Fruit fly (Drosophila melanogaster) whole organism, embryonic: ENCODE results near the gene Pex5.

ENCODE experiments used
- Ada2b ChIP-seq: fragments of 200-800 bp; sonication (Bioruptor generic); IDR thresholded peaks from 2 replicates; pipeline ENCODE4 v1.3.6; 2022; ENCODE audit warnings: missing biosample characterization, missing genetic modification characterization
- Atf-2 ChIP-seq: fragments of 200-800 bp; sonication (Bioruptor generic); optimal IDR thresholded peaks from 2 replicates; lab custom pipeline; 2016; ENCODE audit warnings: missing biosample characterization, missing genetic modification characterization
- Blimp-1 ChIP-seq: fragments of 200-800 bp; sonication (Bioruptor generic); optimal IDR thresholded peaks from 3 replicates; lab custom pipeline; 2018; ENCODE audit warnings: missing biosample characterization, missing genetic modification characterization, mild to moderate bottlenecking, moderate library complexity, missing genetic modification reagents
- CG10209 ChIP-seq: fragments of 200-800 bp; sonication (Bioruptor generic); optimal IDR thresholded peaks from 3 replicates; lab custom pipeline; 2017; ENCODE audit warnings: missing biosample characterization, mild to moderate bottlenecking, missing genetic modification characterization, missing genetic modification reagents
- CG10267 ChIP-seq: fragments of 200-800 bp; sonication (Bioruptor generic); optimal IDR thresholded peaks from 2 replicates; lab custom pipeline; 2018; ENCODE audit warnings: missing biosample characterization, mild to moderate bottlenecking, missing genetic modification characterization, moderate library complexity
- CG10366 ChIP-seq: fragments of 200-800 bp; sonication (Bioruptor generic); IDR thresholded peaks from 2 replicates; pipeline ENCODE4 v1.3.6; 2022; ENCODE audit warnings: missing biosample characterization, missing genetic modification characterization
- CG10565 ChIP-seq: fragments of 200-800 bp; sonication (Bioruptor generic); optimal IDR thresholded peaks from 3 replicates; lab custom pipeline; 2016; ENCODE audit warnings: missing biosample characterization, mild to moderate bottlenecking, missing genetic modification characterization
- CG11723 ChIP-seq: fragments of 200-800 bp; sonication (Bioruptor generic); optimal IDR thresholded peaks from 2 replicates; lab custom pipeline; 2017; ENCODE audit warnings: missing biosample characterization, mild to moderate bottlenecking, missing genetic modification characterization
- CG13123 ChIP-seq: fragments of 200-800 bp; sonication (Bioruptor generic); optimal IDR thresholded peaks from 2 replicates; lab custom pipeline; 2016; ENCODE audit warnings: missing biosample characterization, missing genetic modification characterization
- CG13775 ChIP-seq: fragments of 200-800 bp; sonication (Bioruptor generic); optimal IDR thresholded peaks from 3 replicates; lab custom pipeline; 2017; ENCODE audit warnings: missing biosample characterization, mild to moderate bottlenecking, missing genetic modification characterization
- CG14860 ChIP-seq: fragments of 200-800 bp; sonication (Bioruptor generic); IDR thresholded peaks from 3 replicates; pipeline ENCODE4 v1.3.6; 2022; ENCODE audit warnings: missing biosample characterization, missing genetic modification characterization; ENCODE audit not compliant: partially characterized antibody
- CG15479 ChIP-seq: fragments of 200-800 bp; sonication (Bioruptor generic); optimal IDR thresholded peaks from 3 replicates; lab custom pipeline; 2019; ENCODE audit warnings: missing biosample characterization, mild to moderate bottlenecking, missing genetic modification characterization, moderate library complexity
- CG16863 ChIP-seq: fragments of 200-800 bp; sonication (Bioruptor generic); optimal IDR thresholded peaks from 3 replicates; lab custom pipeline; 2016; ENCODE audit warnings: missing biosample characterization, missing genetic modification characterization
- CG17359 ChIP-seq: fragments of 200-800 bp; sonication (Bioruptor generic); optimal IDR thresholded peaks from 3 replicates; lab custom pipeline; 2018; ENCODE audit warnings: missing biosample characterization, mild to moderate bottlenecking, missing genetic modification characterization, moderate library complexity
- CG18619 ChIP-seq: fragments of 200-800 bp; sonication (Bioruptor generic); optimal IDR thresholded peaks from 3 replicates; lab custom pipeline; 2017; ENCODE audit warnings: missing biosample characterization, mild to moderate bottlenecking, missing genetic modification characterization
- CG2116 ChIP-seq: fragments of 200-800 bp; sonication (Bioruptor generic); optimal IDR thresholded peaks from 3 replicates; lab custom pipeline; 2018; ENCODE audit warnings: missing biosample characterization, mild to moderate bottlenecking, missing genetic modification characterization
- CG2202 ChIP-seq: fragments of 200-800 bp; sonication (Bioruptor generic); optimal IDR thresholded peaks from 2 replicates; lab custom pipeline; 2018; ENCODE audit warnings: missing biosample characterization, mild to moderate bottlenecking, missing genetic modification characterization
- CG7271 ChIP-seq: fragments of 200-800 bp; sonication (Bioruptor generic); optimal IDR thresholded peaks from 2 replicates; lab custom pipeline; 2018; ENCODE audit warnings: missing biosample characterization, mild to moderate bottlenecking, missing genetic modification characterization, moderate library complexity
- CG7928 ChIP-seq: fragments of 200-800 bp; sonication (Bioruptor generic); optimal IDR thresholded peaks from 2 replicates; lab custom pipeline; 2017; ENCODE audit warnings: missing biosample characterization, mild to moderate bottlenecking, missing genetic modification characterization
- CG8089 ChIP-seq: fragments of 200-800 bp; sonication (Bioruptor generic); optimal IDR thresholded peaks from 3 replicates; lab custom pipeline; 2016; ENCODE audit warnings: missing biosample characterization, missing genetic modification characterization
- CG8290 ChIP-seq, 3 experiments: fragments of 200-800 bp; sonication (Bioruptor generic); optimal IDR thresholded peaks; 2 replicates each; lab custom pipeline; 2016 to 2019; ENCODE audit warnings: missing biosample characterization in 3 of 3, missing genetic modification characterization in 3 of 3, mild to moderate bottlenecking in 2 of 3, moderate library complexity in 1 of 3
- D19A ChIP-seq: fragments of 200-800 bp; optimal IDR thresholded peaks from 3 replicates; lab custom pipeline; 2019; ENCODE audit warnings: missing biosample characterization, mild to moderate bottlenecking, missing genetic modification characterization, moderate library complexity
- Dbx ChIP-seq: fragments of 200-800 bp; sonication (Bioruptor generic); IDR thresholded peaks from 3 replicates; pipeline ENCODE4 v1.3.6; 2022; ENCODE audit warnings: missing biosample characterization, missing genetic modification characterization
- Dek ChIP-seq: fragments of 200-800 bp; sonication (Bioruptor generic); optimal IDR thresholded peaks from 3 replicates; lab custom pipeline; 2019; ENCODE audit warnings: missing biosample characterization, mild to moderate bottlenecking, missing genetic modification characterization, moderate library complexity
- Dfd ChIP-seq, 2 experiments: fragments of >200 bp; optimal IDR thresholded peaks; 2 replicates each; lab custom pipeline; 2017; ENCODE audit warnings: missing biosample characterization in 2 of 2, missing genetic modification characterization in 2 of 2
- Dip3 ChIP-seq: fragments of 200-800 bp; sonication (Bioruptor generic); optimal IDR thresholded peaks from 3 replicates; lab custom pipeline; 2016; ENCODE audit warnings: missing biosample characterization, missing genetic modification characterization
- Fer3 ChIP-seq: fragments of 200-800 bp; sonication (Bioruptor generic); optimal IDR thresholded peaks from 2 replicates; lab custom pipeline; 2018; ENCODE audit warnings: missing biosample characterization, mild to moderate bottlenecking, missing genetic modification characterization, moderate library complexity
- H15 ChIP-seq: fragments of 200-800 bp; sonication (Bioruptor generic); IDR thresholded peaks from 3 replicates; pipeline ENCODE4 v1.3.6; 2022; ENCODE audit warnings: missing biosample characterization, missing genetic modification characterization
- Hr39 ChIP-seq: fragments of >200 bp; optimal IDR thresholded peaks from 2 replicates; lab custom pipeline; 2017
- Opbp ChIP-seq: fragments of 200-800 bp; sonication (Bioruptor generic); IDR thresholded peaks from 3 replicates; pipeline ENCODE4 v1.3.6; 2022; ENCODE audit warnings: missing biosample characterization, missing genetic modification characterization; ENCODE audit not compliant: partially characterized antibody
- Taf1 ChIP-seq: fragments of 200-800 bp; sonication (Bioruptor generic); IDR thresholded peaks from 2 replicates; pipeline ENCODE4 v1.3.6; 2022; ENCODE audit warnings: missing biosample characterization, missing genetic modification characterization
- aop ChIP-seq: fragments of 200-800 bp; sonication (Bioruptor generic); IDR thresholded peaks from 2 replicates; pipeline ENCODE4 v1.3.6; 2022; ENCODE audit warnings: missing biosample characterization, missing genetic modification characterization
- bowl ChIP-seq: fragments of 200-800 bp; sonication (Bioruptor generic); IDR thresholded peaks from 2 replicates; pipeline ENCODE4 v1.3.6; 2022; ENCODE audit warnings: missing biosample characterization, missing genetic modification characterization
- caup ChIP-seq: fragments of 200-800 bp; sonication (Bioruptor generic); optimal IDR thresholded peaks from 3 replicates; lab custom pipeline; 2017; ENCODE audit warnings: missing biosample characterization, mild to moderate bottlenecking, missing genetic modification characterization, moderate library complexity; ENCODE audit not compliant: severe bottlenecking
- cg ChIP-seq: fragments of 200-800 bp; sonication (Bioruptor generic); optimal IDR thresholded peaks from 3 replicates; lab custom pipeline; 2019; ENCODE audit warnings: missing biosample characterization, mild to moderate bottlenecking, missing genetic modification characterization, moderate library complexity
- crc ChIP-seq: fragments of 200-800 bp; sonication (Bioruptor generic); optimal IDR thresholded peaks from 2 replicates; lab custom pipeline; 2016; ENCODE audit warnings: missing biosample characterization, missing genetic modification characterization
- cwo ChIP-seq: fragments of 200-800 bp; sonication (Bioruptor generic); optimal IDR thresholded peaks from 3 replicates; lab custom pipeline; 2017; ENCODE audit warnings: missing biosample characterization, missing genetic modification characterization, mild to moderate bottlenecking, moderate library complexity, missing genetic modification reagents
- dmrt11E ChIP-seq: fragments of 200-800 bp; sonication (Bioruptor generic); optimal IDR thresholded peaks from 3 replicates; lab custom pipeline; 2018; ENCODE audit warnings: missing biosample characterization, mild to moderate bottlenecking, missing genetic modification characterization, moderate library complexity
- exex ChIP-seq: fragments of 200-800 bp; sonication (Bioruptor generic); optimal IDR thresholded peaks from 4 replicates; lab custom pipeline; 2018; ENCODE audit warnings: missing biosample characterization, mild to moderate bottlenecking, missing genetic modification characterization, moderate library complexity
- fd3F ChIP-seq: fragments of 200-800 bp; sonication (Bioruptor generic); optimal IDR thresholded peaks from 2 replicates; lab custom pipeline; 2018; ENCODE audit warnings: missing biosample characterization, mild to moderate bottlenecking, missing genetic modification characterization, moderate library complexity
- fu2 ChIP-seq: fragments of 200-800 bp; sonication (Bioruptor generic); optimal IDR thresholded peaks from 2 replicates; lab custom pipeline; 2016; ENCODE audit warnings: missing biosample characterization, missing genetic modification characterization
- grn ChIP-seq: fragments of 200-800 bp; sonication (Bioruptor generic); optimal IDR thresholded peaks from 3 replicates; lab custom pipeline; 2017; ENCODE audit warnings: missing biosample characterization, missing genetic modification characterization
- hb ChIP-seq: fragments of 200-800 bp; sonication (Bioruptor generic); IDR thresholded peaks from 3 replicates; pipeline ENCODE4 v1.3.6; 2022; ENCODE audit warnings: missing biosample characterization, missing genetic modification characterization; ENCODE audit not compliant: partially characterized antibody
- jumu ChIP-seq: fragments of 200-800 bp; sonication (Bioruptor generic); optimal IDR thresholded peaks from 3 replicates; lab custom pipeline; 2016; ENCODE audit warnings: missing biosample characterization, missing genetic modification characterization
- pros ChIP-seq: fragments of 200-800 bp; sonication (Bioruptor generic); optimal IDR thresholded peaks from 3 replicates; lab custom pipeline; 2019; ENCODE audit warnings: missing biosample characterization, mild to moderate bottlenecking, missing genetic modification characterization, moderate library complexity
- sr ChIP-seq: fragments of 200-800 bp; sonication (Bioruptor generic); IDR thresholded peaks from 3 replicates; pipeline ENCODE4 v1.3.6; 2022; ENCODE audit warnings: missing biosample characterization, missing genetic modification characterization
- ttk ChIP-seq: fragments of 200-800 bp; sonication (Bioruptor generic); IDR thresholded peaks from 2 replicates; pipeline ENCODE4 v2.1.2; 2022; ENCODE audit warnings: missing biosample characterization, missing genetic modification characterization
- wek ChIP-seq: fragments of 200-800 bp; sonication (Bioruptor generic); optimal IDR thresholded peaks from 3 replicates; lab custom pipeline; 2018; ENCODE audit warnings: missing biosample characterization, mild to moderate bottlenecking, missing genetic modification characterization, moderate library complexity
- z ChIP-seq: fragments of 200-800 bp; sonication (Bioruptor generic); IDR thresholded peaks from 3 replicates; pipeline ENCODE4 v1.3.6; 2022; ENCODE audit warnings: missing biosample characterization, missing genetic modification characterization

The Pex5 gene

dm6 chrX:1845413-1845951, 23.4 kb downstream of the Pex5 start (continued):
- peak; percentile 40 for TF ChIP-seq fd3F
- peak; percentile 47 for TF ChIP-seq wek
- no peak for TF ChIP-seq Dfd (GFP tag; optimal IDR thresholded peaks at IDR 0.05; lab: Kevin White, UChicago)
- peak; percentile 61 for TF ChIP-seq CG16863 (GFP tag; lab: Kevin White, UChicago)
- TF ChIP-seq jumu (GFP tag; lab: Kevin White, UChicago), result no peak
- peak; percentile 73 for TF ChIP-seq caup
- TF ChIP-seq Fer3 (tag; lab: Kevin White, UChicago), result peak; percentile 62
- TF ChIP-seq dmrt11E (tag; lab: Kevin White, UChicago), result peak; percentile 23
- TF ChIP-seq exex (tag; lab: Kevin White, UChicago), result peak; percentile 72
- no peak for TF ChIP-seq cg (GFP tag; lab: Kevin White, UChicago)
- TF ChIP-seq cwo (GFP tag; lab: Kevin White, UChicago), result peak; percentile 75
- no peak for TF ChIP-seq Dip3 (GFP tag; lab: Kevin White, UChicago)
- no peak for TF ChIP-seq CG8290 (GFP tag; optimal IDR thresholded peaks at IDR 0.05; lab: Kevin White, UChicago)
- TF ChIP-seq CG8290 (tag; optimal IDR thresholded peaks at IDR 0.05; lab: Kevin White, UChicago), result peak in 1 of 2 experiments; percentile 85
- no peak for TF ChIP-seq crc (GFP tag; lab: Kevin White, UChicago)
- no peak for TF ChIP-seq CG15479
- peak; percentile 39 for TF ChIP-seq CG17359 (tag; lab: Kevin White, UChicago)
- TF ChIP-seq Blimp-1 (GFP tag; lab: Kevin White, UChicago), result peak; percentile 37
- TF ChIP-seq z (GFP tag; lab: Robert Waterston, UW), result 0 out of 3 replicates have a peak, but pooled peaks have one; percentile 21
- no peak for TF ChIP-seq CG10267 (tag; lab: Kevin White, UChicago)
- no peak for TF ChIP-seq pros (GFP tag; lab: Kevin White, UChicago)
- TF ChIP-seq CG7271 (tag; lab: Kevin White, UChicago), result peak; percentile 30
- no peak for TF ChIP-seq Hr39 (lab: Kevin White, UChicago)
- no peak for TF ChIP-seq Opbp (GFP tag; lab: Robert Waterston, UW)
- peak; percentile 61 for TF ChIP-seq CG10209 (GFP tag; lab: Kevin White, UChicago)
- peak; percentile 33; the same call in 1 of the 2 replicates for TF ChIP-seq Ada2b (GFP tag; lab: Robert Waterston, UW)
- TF ChIP-seq Dbx (GFP tag; lab: Robert Waterston, UW), result peak; percentile 73; the same call in 2 of the 3 replicates
- TF ChIP-seq CG7928 (GFP tag; lab: Kevin White, UChicago), result peak; percentile 24
- no peak for TF ChIP-seq hb (GFP tag; lab: Robert Waterston, UW)
- no peak for TF ChIP-seq CG14860 (GFP tag; lab: Robert Waterston, UW)
- peak; percentile 21; the same call in 1 of the 2 replicates for TF ChIP-seq CG10366 (GFP tag; lab: Robert Waterston, UW)
- peak; percentile 69 for TF ChIP-seq CG18619 (GFP tag; lab: Kevin White, UChicago)
- TF ChIP-seq bowl (GFP tag; lab: Robert Waterston, UW), result no peak
- TF ChIP-seq Atf-2, result no peak
- TF ChIP-seq CG2202 (tag; lab: Kevin White, UChicago), result peak; percentile 34
- no peak for TF ChIP-seq Taf1
- no peak for TF ChIP-seq CG11723
- peak; percentile 17 for TF ChIP-seq CG2116 (GFP tag; lab: Kevin White, UChicago)
- TF ChIP-seq sr (GFP tag; lab: Robert Waterston, UW), result peak; percentile 72
- TF ChIP-seq CG13123 (GFP tag; lab: Kevin White, UChicago), result peak; percentile 49
- no peak for TF ChIP-seq ttk (GFP tag; lab: Robert Waterston, UW)
- TF ChIP-seq D19A (tag; lab: Kevin White, UChicago), result no peak
- peak; percentile 7 for TF ChIP-seq Dek (tag; lab: Kevin White, UChicago)
- TF ChIP-seq CG10565 (GFP tag; lab: Kevin White, UChicago), result no peak
- TF ChIP-seq H15 (GFP tag; lab: Robert Waterston, UW), result no peak
- TF ChIP-seq CG13775, result peak; percentile 6
- TF ChIP-seq grn (GFP tag; lab: Kevin White, UChicago), result peak; percentile 51
- peak; percentile 61 for TF ChIP-seq CG8089 (GFP tag; lab: Kevin White, UChicago)
- TF ChIP-seq fu2 (GFP tag; lab: Kevin White, UChicago), result peak; percentile 23
- no peak for TF ChIP-seq aop
